Worm (Caenorhabditis elegans) whole organism, midembryonic: Measurements from ENCODE around the gene nspc-1.

Experiments
- T22C8.4 ChIP-seq: fragments of 200-800 bp; sonication (Bioruptor generic); IDR thresholded peaks from 2 replicates; pipeline ENCODE4 v1.3.6; 2022; ENCODE audit warnings: missing genetic modification characterization, missing compliant biosample characterization
- flt-1 ChIP-seq: fragments of 200-800 bp; sonication (Bioruptor generic); IDR thresholded peaks from 2 replicates; pipeline ENCODE4 v1.3.6; 2022; ENCODE audit warnings: missing genetic modification characterization, missing compliant biosample characterization
- med-1 ChIP-seq: sonication (generic microtip); optimal IDR thresholded peaks from 2 replicates; lab custom pipeline; 2017; ENCODE audit warnings: missing genetic modification characterization, mild to moderate bottlenecking, missing compliant biosample characterization, antibody characterized with exemption, missing genetic modification reagents; ENCODE audit not compliant: insufficient read depth
- ref-1 ChIP-seq: fragments of 200-800 bp; sonication (Bioruptor generic); conservative IDR thresholded peaks from 2 replicates; pipeline ENCODE4 v1.3.6; 2022; ENCODE audit warnings: missing genetic modification reagents, missing genetic modification characterization, missing compliant biosample characterization
- tab-1 ChIP-seq: fragments of 200-800 bp; sonication (Bioruptor generic); IDR thresholded peaks from 2 replicates; pipeline ENCODE4 v1.3.6; 2022; ENCODE audit warnings: missing genetic modification characterization, missing compliant biosample characterization
- ztf-23 ChIP-seq: fragments of 200-800 bp; sonication (Bioruptor generic); IDR thresholded peaks from 2 replicates; pipeline ENCODE4 v1.3.6; 2022; ENCODE audit warnings: missing genetic modification reagents, missing genetic modification characterization, missing compliant biosample characterization
- ztf-29 ChIP-seq: fragments of 200-800 bp; sonication (Bioruptor generic); IDR thresholded peaks from 2 replicates; pipeline ENCODE4 v1.3.6; 2022; ENCODE audit warnings: missing genetic modification reagents, missing genetic modification characterization, missing compliant biosample characterization

DNA sequence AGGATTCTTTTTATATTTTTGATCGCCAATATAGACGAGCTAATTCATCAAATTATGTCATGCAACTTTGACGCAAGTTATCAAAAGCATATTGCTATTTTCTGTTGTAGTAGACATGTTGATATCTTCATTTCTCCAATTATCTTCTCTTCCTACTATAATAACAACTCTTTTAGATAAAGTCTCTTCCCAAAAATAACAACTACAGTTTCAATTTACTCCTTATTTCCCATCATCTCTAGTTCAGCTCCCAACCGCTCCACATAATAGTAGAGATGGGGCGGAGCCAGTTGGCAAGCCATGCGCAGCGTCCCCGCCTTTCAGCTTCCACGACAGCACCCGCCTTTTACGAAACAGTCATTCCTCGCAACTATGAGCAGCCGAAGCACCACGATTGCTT, 7.0 kb downstream of the nspc-1 start, which contains the start of gene flp-5:
- no peak for TF ChIP-seq ztf-29
- TF ChIP-seq flt-1 (GFP tag; lab: Robert Waterston, UW), result no peak
- no peak for TF ChIP-seq T22C8.4 (GFP tag; lab: Robert Waterston, UW)
- TF ChIP-seq ref-1 (GFP tag; lab: Robert Waterston, UW), result no peak
- no peak for TF ChIP-seq med-1 (GFP tag; lab: Kevin White, UChicago)
- no peak for TF ChIP-seq tab-1 (GFP tag; lab: Robert Waterston, UW)
- TF ChIP-seq ztf-23 (GFP tag; lab: Robert Waterston, UW), result no peak
